Worm (Caenorhabditis elegans) whole organism, L3 larva: ENCODE results near the gene F47G9.4.

Source experiments
- R02D3.7 ChIP-seq: fragments of 150-350 bp; optimal IDR thresholded peaks from 2 replicates; lab custom pipeline; 2014; ENCODE audit warnings: missing biosample characterization, missing genetic modification characterization
- ZK546.5 ChIP-seq: sonication (generic microtip); optimal IDR thresholded peaks from 2 replicates; lab custom pipeline; 2017; ENCODE audit warnings: missing biosample characterization, missing genetic modification characterization
- aly-2 ChIP-seq: fragments of 150-350 bp; optimal IDR thresholded peaks from 2 replicates; lab custom pipeline; 2014; ENCODE audit warnings: missing biosample characterization, missing genetic modification characterization
- ceh-16 ChIP-seq: sonication (generic microtip); optimal IDR thresholded peaks from 2 replicates; lab custom pipeline; 2017; ENCODE audit warnings: missing biosample characterization, missing genetic modification characterization
- ceh-28 ChIP-seq: fragments of 150-350 bp; optimal IDR thresholded peaks from 2 replicates; lab custom pipeline; 2014; ENCODE audit warnings: missing biosample characterization, missing genetic modification reagents, missing genetic modification characterization
- egl-5 ChIP-seq: fragments of 150-350 bp; optimal IDR thresholded peaks from 2 replicates; lab custom pipeline; 2017; ENCODE audit warnings: missing biosample characterization, missing genetic modification reagents, missing genetic modification characterization, inconsistent platforms
- elt-2 ChIP-seq: sonication (generic microtip); optimal IDR thresholded peaks from 2 replicates; lab custom pipeline; 2016; ENCODE audit warnings: missing genetic modification reagents, mild to moderate bottlenecking, missing genetic modification characterization, missing compliant biosample characterization
- elt-3 ChIP-seq, 3 experiments: fragments of 150-350 bp in 1 of 3; sonication (generic microtip) in 2 of 3; optimal IDR thresholded peaks; 2 replicates in 2 of 3; 4 replicates in 1 of 3; lab custom pipeline; 2014 to 2017; ENCODE audit warnings: missing biosample characterization in 3 of 3, missing genetic modification characterization in 3 of 3
- eor-1 ChIP-seq, 2 experiments: fragments of 150-350 bp; optimal IDR thresholded peaks; 2 replicates each; lab custom pipeline; 2014 to 2018; ENCODE audit warnings: missing biosample characterization in 2 of 2, missing genetic modification characterization in 2 of 2
- fkh-2 ChIP-seq: fragments of 150-350 bp; optimal IDR thresholded peaks from 2 replicates; lab custom pipeline; 2014; ENCODE audit warnings: missing biosample characterization, missing genetic modification reagents, missing genetic modification characterization
- fos-1 ChIP-seq: fragments of 150-350 bp; optimal IDR thresholded peaks from 2 replicates; lab custom pipeline; 2014; ENCODE audit warnings: missing biosample characterization, missing genetic modification characterization
- hmg-11 ChIP-seq: sonication (generic microtip); optimal IDR thresholded peaks from 2 replicates; lab custom pipeline; 2016; ENCODE audit warnings: missing genetic modification characterization, missing compliant biosample characterization
- jun-1 ChIP-seq: fragments of 150-350 bp; optimal IDR thresholded peaks from 2 replicates; lab custom pipeline; 2014; ENCODE audit warnings: missing biosample characterization, missing genetic modification reagents, missing genetic modification characterization
- lin-15B ChIP-seq: fragments of 150-350 bp; optimal IDR thresholded peaks from 2 replicates; lab custom pipeline; 2014; ENCODE audit warnings: missing biosample characterization, missing genetic modification characterization
- lsy-12 ChIP-seq: sonication (generic microtip); optimal IDR thresholded peaks from 2 replicates; lab custom pipeline; 2016; ENCODE audit warnings: mild to moderate bottlenecking, missing genetic modification characterization, missing compliant biosample characterization
- mdl-1 ChIP-seq: fragments of 150-350 bp; optimal IDR thresholded peaks from 2 replicates; lab custom pipeline; 2014; ENCODE audit warnings: missing biosample characterization, missing genetic modification characterization
- mml-1 ChIP-seq: fragments of 150-350 bp; sonication (generic microtip); optimal IDR thresholded peaks from 3 replicates; lab custom pipeline; 2014; ENCODE audit warnings: missing biosample characterization, missing genetic modification characterization
- nfya-1 ChIP-seq: sonication (generic microtip); optimal IDR thresholded peaks from 2 replicates; lab custom pipeline; 2017; ENCODE audit warnings: missing genetic modification characterization, mild to moderate bottlenecking, missing compliant biosample characterization, antibody characterized with exemption, moderate library complexity; ENCODE audit not compliant: insufficient read depth
- nhr-11 ChIP-seq: fragments of 150-350 bp; optimal IDR thresholded peaks from 2 replicates; lab custom pipeline; 2014; ENCODE audit warnings: missing biosample characterization, missing genetic modification characterization
- nhr-12 ChIP-seq: fragments of 150-350 bp; optimal IDR thresholded peaks from 2 replicates; lab custom pipeline; 2014; ENCODE audit warnings: missing biosample characterization, missing genetic modification characterization
- nhr-23 ChIP-seq: fragments of 150-350 bp; optimal IDR thresholded peaks from 2 replicates; lab custom pipeline; 2014; ENCODE audit warnings: missing biosample characterization, missing genetic modification reagents, missing genetic modification characterization
- nhr-237 ChIP-seq: fragments of 150-350 bp; optimal IDR thresholded peaks from 2 replicates; lab custom pipeline; 2014; ENCODE audit warnings: missing biosample characterization, missing genetic modification characterization
- nhr-43 ChIP-seq: sonication (generic microtip); optimal IDR thresholded peaks from 2 replicates; lab custom pipeline; 2016; ENCODE audit warnings: mild to moderate bottlenecking, missing genetic modification characterization, missing compliant biosample characterization; ENCODE audit not compliant: poor library complexity, severe bottlenecking
- nhr-67 ChIP-seq: fragments of 150-350 bp; optimal IDR thresholded peaks from 2 replicates; lab custom pipeline; 2014; ENCODE audit warnings: missing biosample characterization, missing genetic modification characterization
- nhr-76 ChIP-seq: fragments of 150-350 bp; sonication (generic microtip); optimal IDR thresholded peaks from 5 replicates; lab custom pipeline; 2014; ENCODE audit warnings: missing biosample characterization, missing genetic modification characterization
- nhr-77 ChIP-seq: fragments of 150-350 bp; optimal IDR thresholded peaks from 2 replicates; lab custom pipeline; 2014; ENCODE audit warnings: missing biosample characterization, missing genetic modification characterization
- pha-4 ChIP-seq: fragments of 150-350 bp; optimal IDR thresholded peaks from 2 replicates; lab custom pipeline; 2014; ENCODE audit warnings: missing biosample characterization, missing genetic modification reagents, missing genetic modification characterization
- pqm-1 ChIP-seq: fragments of 150-350 bp; optimal IDR thresholded peaks from 2 replicates; lab custom pipeline; 2017; ENCODE audit warnings: missing biosample characterization, missing genetic modification characterization, inconsistent platforms
- sea-2 ChIP-seq: fragments of 150-350 bp; sonication (generic microtip); optimal IDR thresholded peaks from 4 replicates; lab custom pipeline; 2014; ENCODE audit warnings: missing biosample characterization, missing genetic modification reagents, missing genetic modification characterization
- skn-1 ChIP-seq: fragments of 150-350 bp; optimal IDR thresholded peaks from 2 replicates; lab custom pipeline; 2014; ENCODE audit warnings: missing biosample characterization, missing genetic modification characterization
- snpc-4 ChIP-seq: fragments of 150-350 bp; optimal IDR thresholded peaks from 2 replicates; lab custom pipeline; 2014; ENCODE audit warnings: missing biosample characterization, missing genetic modification characterization
- tbx-2 ChIP-seq: sonication (generic microtip); optimal IDR thresholded peaks from 2 replicates; lab custom pipeline; 2016; ENCODE audit warnings: mild to moderate bottlenecking, missing genetic modification characterization, missing compliant biosample characterization
- unc-39 ChIP-seq: sonication (generic microtip); optimal IDR thresholded peaks from 4 replicates; lab custom pipeline; 2017; ENCODE audit warnings: missing biosample characterization, missing genetic modification characterization
- ztf-11 ChIP-seq: fragments of 150-350 bp; optimal IDR thresholded peaks from 2 replicates; lab custom pipeline; 2014; ENCODE audit warnings: missing biosample characterization, missing genetic modification characterization
- ztf-4 ChIP-seq: fragments of 150-350 bp; optimal IDR thresholded peaks from 2 replicates; lab custom pipeline; 2014; ENCODE audit warnings: missing biosample characterization, missing genetic modification characterization

The F47G9.4 gene

DNA sequence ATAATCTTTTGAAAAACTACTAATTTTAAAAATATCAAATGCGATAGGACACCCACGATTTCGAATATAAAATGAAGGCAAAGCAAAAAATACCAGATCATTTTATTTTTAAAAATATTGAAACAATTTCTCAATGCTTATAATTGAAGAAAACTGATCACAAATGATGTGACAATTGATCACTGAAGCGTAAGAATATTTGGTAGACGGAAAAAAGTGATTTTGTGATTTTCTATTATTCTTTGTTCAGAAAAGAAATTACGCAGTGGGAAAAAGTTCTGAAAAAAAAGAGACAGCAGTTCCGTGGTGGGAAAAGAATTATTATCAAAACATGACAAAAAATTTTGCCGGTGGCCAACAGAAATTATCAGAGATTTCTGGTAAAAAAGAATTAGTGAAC, 23.0 kb downstream of the F47G9.4 start, which contains the start of gene T03F7.5:
Gene T03F7.5 (minus strand): TSS at position 101 of the 400 bp plus-strand sequence.
- TF ChIP-seq jun-1 (tag; lab: Kevin White, UChicago) (no peak), ceh-28 (tag; lab: Kevin White, UChicago) (no peak), tbx-2 (no peak), pha-4 (tag; lab: Kevin White, UChicago) (no peak), nhr-77 (no peak), eor-1 (tag; optimal IDR thresholded peaks at IDR 0.05; lab: Kevin White, UChicago) (no peak), pqm-1 (tag; lab: Kevin White, UChicago) (no peak), fos-1 (tag; lab: Kevin White, UChicago) (no peak)
- TF ChIP-seq, all 47 proteins: peak for 0

DNA sequence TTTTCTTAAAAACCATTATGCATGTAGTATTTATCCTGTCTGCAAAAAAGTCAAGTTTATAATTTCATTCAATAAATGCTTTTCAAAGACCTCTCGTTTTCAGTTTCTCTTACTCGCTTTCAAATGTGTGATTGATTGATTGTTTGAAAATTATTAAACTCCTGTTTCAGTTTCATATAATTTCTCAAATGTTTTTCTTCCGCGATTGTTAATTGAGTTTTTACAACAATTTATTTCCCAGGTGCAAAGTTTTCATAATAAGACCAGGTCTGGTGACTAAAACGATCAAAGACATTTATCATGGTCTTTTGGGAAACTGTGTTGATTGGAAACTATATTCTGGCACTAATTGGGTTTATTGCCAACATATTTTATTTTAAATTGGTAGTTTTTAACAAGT, 27.2 kb downstream of the F47G9.4 start, which contains the start of gene T03F7.6:
Gene T03F7.6 (plus strand): TSS at position 301 of the 400 bp plus-strand sequence.
- TF ChIP-seq nfya-1 (tag; lab: Kevin White, UChicago) (no peak), skn-1 (tag; lab: Kevin White, UChicago) (no peak), pqm-1 (tag; lab: Kevin White, UChicago) (no peak), mml-1 (no peak), lin-15B (tag; lab: Kevin White, UChicago) (no peak), fkh-2 (tag; lab: Kevin White, UChicago) (no peak), egl-5 (no peak), nhr-23 (tag; lab: Kevin White, UChicago) (no peak), hmg-11 (tag; lab: Kevin White, UChicago) (no peak), aly-2 (tag; lab: Kevin White, UChicago) (no peak), nhr-43 (tag; lab: Kevin White, UChicago) (no peak)

DNA sequence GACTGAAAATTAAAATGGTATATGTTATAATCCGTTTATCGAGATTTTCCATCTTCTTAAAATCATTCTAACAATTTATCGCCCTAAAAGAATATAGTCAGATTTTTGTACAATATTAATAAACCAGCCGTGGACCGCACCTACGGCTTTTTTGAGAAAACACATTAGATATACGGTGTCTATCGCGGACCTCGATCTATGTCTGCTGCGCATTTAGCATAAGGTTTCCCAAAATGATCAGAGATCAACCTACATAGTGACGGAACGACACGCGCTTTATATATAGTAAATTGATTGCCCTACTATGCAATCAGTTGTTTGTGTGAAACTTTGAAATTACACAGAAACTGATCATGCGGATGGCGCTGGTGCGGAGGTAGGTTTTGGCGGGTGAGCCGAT, 28.9 kb downstream of the F47G9.4 start:
- TF ChIP-seq unc-39 (no peak), egl-5 (no peak), nhr-11 (no peak), nhr-12 (tag; lab: Kevin White, UChicago) (no peak), ceh-16 (no peak), pha-4 (tag; lab: Kevin White, UChicago) (no peak), jun-1 (tag; lab: Kevin White, UChicago) (no peak), snpc-4 (tag; lab: Kevin White, UChicago) (no peak), eor-1 (tag; optimal IDR thresholded peaks at IDR 0.05; lab: Kevin White, UChicago) (no peak), ztf-11 (tag; lab: Kevin White, UChicago) (no peak), fkh-2 (tag; lab: Kevin White, UChicago) (no peak), R02D3.7 (tag; lab: Kevin White, UChicago) (no peak), sea-2 (GFP tag; lab: Kevin White, UChicago) (no peak), nhr-43 (tag; lab: Kevin White, UChicago) (no peak), nhr-67 (tag; lab: Kevin White, UChicago) (no peak), skn-1 (tag; lab: Kevin White, UChicago) (no peak)

DNA sequence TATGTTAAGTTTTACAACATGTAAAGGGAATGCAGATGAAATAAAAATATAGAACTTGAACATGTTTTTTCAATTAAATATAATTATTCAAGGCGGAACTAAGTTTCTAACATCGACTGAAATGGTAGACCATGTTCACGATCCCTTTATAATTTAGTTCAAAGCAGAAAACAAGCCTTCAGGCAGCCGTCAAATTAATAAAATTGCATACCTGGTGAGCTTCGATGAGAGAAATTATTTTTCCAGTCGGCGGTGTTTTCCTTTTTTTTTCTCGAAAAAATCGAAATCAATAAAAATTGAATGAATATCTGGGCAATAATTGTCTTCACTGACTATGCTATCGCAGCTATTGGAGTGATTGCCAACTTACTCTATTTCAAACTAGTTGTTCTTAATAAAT, 30.7 kb downstream of the F47G9.4 start, which contains the start of gene C03E10.1:
Gene C03E10.1 (plus strand): TSS at position 301 of the 400 bp plus-strand sequence.
- TF ChIP-seq elt-2 (tag; lab: Kevin White, UChicago) (no peak), nfya-1 (tag; lab: Kevin White, UChicago) (no peak), lsy-12 (tag; lab: Kevin White, UChicago) (no peak), pqm-1 (tag; lab: Kevin White, UChicago) (no peak), mml-1 (no peak), pha-4 (tag; lab: Kevin White, UChicago) (no peak), nhr-76 (tag; lab: Kevin White, UChicago) (no peak), eor-1 (tag; optimal IDR thresholded peaks at IDR 0.05; lab: Kevin White, UChicago) (no peak), nhr-237 (tag; lab: Kevin White, UChicago) (no peak), nhr-77 (no peak), ztf-4 (tag; lab: Kevin White, UChicago) (no peak), unc-39 (no peak), mdl-1 (tag; lab: Kevin White, UChicago) (no peak), nhr-11 (no peak), ZK546.5 (tag; lab: Kevin White, UChicago) (no peak), R02D3.7 (tag; lab: Kevin White, UChicago) (no peak), elt-3 (tag; optimal IDR thresholded peaks at IDR 0.05; lab: Kevin White, UChicago) (no peak), aly-2 (tag; lab: Kevin White, UChicago) (no peak)
